Fruit fly (Drosophila melanogaster): Measurements from ENCODE around the gene CG13117.

Gene CG13117

DNA sequence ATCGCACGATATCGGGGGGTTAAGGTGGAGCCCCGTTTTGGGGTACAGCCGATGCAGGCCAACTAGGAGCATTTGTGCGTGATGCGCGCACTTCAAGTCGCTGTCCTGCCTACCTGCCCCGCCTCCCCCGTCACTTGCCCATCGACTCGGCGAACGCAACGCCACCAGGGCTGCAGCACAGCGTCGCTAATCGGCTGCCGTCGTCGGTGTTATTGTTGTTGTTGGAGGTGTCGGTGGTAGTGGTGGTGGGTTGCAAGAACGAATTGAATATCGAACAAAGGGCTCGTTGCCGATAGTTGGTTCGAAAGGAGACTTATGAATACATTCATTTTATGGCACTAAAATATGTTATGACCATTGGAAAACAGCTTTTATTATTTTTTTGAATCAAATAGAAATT, 22.4 kb downstream of the CG13117 start (continued):
- TF ChIP-seq achi (GFP tag; optimal IDR thresholded peaks at IDR 0.05) = peak; percentile 34
- TF ChIP-seq Gug (GFP tag; IDR thresholded peaks at IDR 0.05) = peak; percentile 40
- TF ChIP-seq acj6 (GFP tag; optimal IDR thresholded peaks at IDR 0.05) = peak; percentile 25
- TF ChIP-seq CG8632 (GFP tag; optimal IDR thresholded peaks at IDR 0.05) = no peak
- TF ChIP-seq fd59A (GFP tag; optimal IDR thresholded peaks at IDR 0.05) = no peak
- TF ChIP-seq lz (GFP tag; optimal IDR thresholded peaks at IDR 0.05) = peak; percentile 11
- no peak for TF ChIP-seq Lpt (GFP tag; optimal IDR thresholded peaks at IDR 0.05)
- no peak for TF ChIP-seq Eip78C (GFP tag)
- no peak for TF ChIP-seq Hr4 (GFP tag; optimal IDR thresholded peaks at IDR 0.05)
- TF ChIP-seq CG31627 (GFP tag; optimal IDR thresholded peaks at IDR 0.05) = peak; percentile 54
- TF ChIP-seq ss (GFP tag; optimal IDR thresholded peaks at IDR 0.05) = peak in 1 of 2 experiments; percentile 67
- peak; percentile 2 for TF ChIP-seq Ets96B (tag; optimal IDR thresholded peaks at IDR 0.05)
- peak; percentile 26 for TF ChIP-seq Sox15 (GFP tag; optimal IDR thresholded peaks at IDR 0.05)
- no peak for TF ChIP-seq spab (GFP tag; optimal IDR thresholded peaks at IDR 0.05)
- no peak for TF ChIP-seq pdm3 (GFP tag; optimal IDR thresholded peaks at IDR 0.05)
- TF ChIP-seq Eip93F (GFP tag; optimal IDR thresholded peaks at IDR 0.05) = no peak
- no peak for TF ChIP-seq OdsH (GFP tag; optimal IDR thresholded peaks at IDR 0.05)
- TF ChIP-seq CG6276 (GFP tag; optimal IDR thresholded peaks at IDR 0.05) = no peak
- no peak for TF ChIP-seq CG4318 (GFP tag; optimal IDR thresholded peaks at IDR 0.05)
- TF ChIP-seq CG11294 (GFP tag; IDR thresholded peaks at IDR 0.05) = 0 out of 2 replicates have a peak, but pooled peaks have one; percentile 10
- no peak for TF ChIP-seq Sox102F (GFP tag; optimal IDR thresholded peaks at IDR 0.05)
- TF ChIP-seq eg (GFP tag; IDR thresholded peaks at IDR 0.05) = peak; percentile 62; the same call in 2 of the 3 replicates
- peak; percentile 40 for TF ChIP-seq topi (GFP tag; optimal IDR thresholded peaks at IDR 0.05)
- no peak for TF ChIP-seq fkh (GFP tag; optimal IDR thresholded peaks at IDR 0.05)
- no peak for TF ChIP-seq CG10669 (GFP tag; optimal IDR thresholded peaks at IDR 0.05)

DNA sequence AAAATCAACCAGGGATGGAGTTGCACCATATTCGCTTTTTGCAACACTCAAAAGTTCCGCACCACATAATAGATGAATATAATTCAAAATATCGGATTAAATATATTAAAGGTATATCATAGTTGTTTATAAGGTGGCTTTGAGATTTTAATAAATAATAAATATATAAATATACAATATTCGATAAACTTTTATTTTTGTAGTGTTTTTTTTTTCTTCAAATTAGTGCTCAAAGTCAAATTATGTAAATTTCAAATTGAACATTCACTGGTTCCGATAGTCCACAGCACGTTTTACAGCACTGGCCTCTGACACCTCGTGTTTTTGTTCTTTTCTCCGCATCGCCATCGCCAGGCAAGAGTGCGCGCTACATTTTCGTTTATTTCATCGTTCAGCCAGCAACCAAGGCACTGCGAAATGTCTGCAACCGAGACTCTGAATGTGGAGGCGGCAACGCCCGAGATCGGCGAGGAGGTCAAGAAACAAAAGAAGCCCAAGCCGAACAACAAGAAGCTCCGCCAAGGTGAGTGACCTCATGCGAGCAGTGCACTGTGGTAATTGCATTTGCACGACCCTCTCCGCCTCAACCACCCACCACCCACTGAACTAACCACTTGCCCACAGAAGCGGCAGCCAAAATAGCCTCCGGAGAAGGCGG, 26.9 kb downstream of the CG13117 start, which contains the start of the genes Taf11 and und:
Gene Taf11, minus strand, starts transcription at position 51 of the 658 bp plus-strand sequence.
Gene und, plus strand, starts transcription at position 158 of the 658 bp plus-strand sequence.
- TF ChIP-seq Ets96B (tag; optimal IDR thresholded peaks at IDR 0.05) (no peak), esn (GFP tag; optimal IDR thresholded peaks at IDR 0.05) (peak; percentile 26), CG8119 (GFP tag; IDR thresholded peaks at IDR 0.05) (no peak), Gug (GFP tag; IDR thresholded peaks at IDR 0.05) (no peak), svp (GFP tag) (peak; percentile 81), CG8319 (GFP tag; optimal IDR thresholded peaks at IDR 0.05) (no peak), CG6276 (GFP tag; optimal IDR thresholded peaks at IDR 0.05) (no peak), pdm3 (GFP tag; optimal IDR thresholded peaks at IDR 0.05) (no peak), Hr4 (GFP tag; optimal IDR thresholded peaks at IDR 0.05) (no peak), CG10631 (GFP tag; optimal IDR thresholded peaks at IDR 0.05) (peak; percentile 46), achi (GFP tag; optimal IDR thresholded peaks at IDR 0.05) (peak; percentile 76), CG6854 (GFP tag; optimal IDR thresholded peaks at IDR 0.05) (no peak), CG31627 (GFP tag; optimal IDR thresholded peaks at IDR 0.05) (peak; percentile 8)

DNA sequence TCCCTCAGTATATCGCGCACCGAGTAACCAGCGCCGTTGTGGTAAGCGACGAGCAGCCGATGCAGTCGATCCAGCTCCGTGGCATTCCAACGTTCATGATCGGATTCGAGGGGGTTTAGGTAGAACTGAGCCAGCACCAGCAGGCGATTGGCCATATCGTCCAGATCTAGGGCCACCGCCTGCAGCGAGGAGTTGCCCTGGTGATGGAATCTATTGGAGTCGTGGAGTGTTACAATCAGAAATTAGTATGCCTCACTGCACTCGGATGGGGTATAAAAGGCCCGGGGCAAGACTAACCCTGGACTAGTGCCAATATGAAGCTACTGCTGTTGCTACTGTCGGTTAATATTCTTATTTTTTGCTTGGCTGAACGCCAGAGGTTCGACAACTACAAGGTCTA, 30.3 kb downstream of the CG13117 start, which contains the start of gene CG4017:
Gene CG4017, plus strand, starts transcription at position 301 of the 400 bp plus-strand sequence.
- TF ChIP-seq CG10631 (GFP tag; optimal IDR thresholded peaks at IDR 0.05) (no peak), dsx (GFP tag; optimal IDR thresholded peaks at IDR 0.05; ENCODE audit: poor library complexity, severe bottlenecking) (no peak), CG32006 (GFP tag; optimal IDR thresholded peaks at IDR 0.05) (no peak), svp (GFP tag) (no peak), fd85E (GFP tag; optimal IDR thresholded peaks at IDR 0.05) (no peak), CG6163 (GFP tag; IDR thresholded peaks at IDR 0.05) (no peak), Hr39 (GFP tag; optimal IDR thresholded peaks at IDR 0.05) (no peak), CG6792 (GFP tag; optimal IDR thresholded peaks at IDR 0.05) (no peak), Lpt (GFP tag; optimal IDR thresholded peaks at IDR 0.05) (no peak), fkh (GFP tag; optimal IDR thresholded peaks at IDR 0.05) (no peak), Sox102F (GFP tag; optimal IDR thresholded peaks at IDR 0.05) (no peak), lz (GFP tag; optimal IDR thresholded peaks at IDR 0.05) (no peak), Eip93F (GFP tag; optimal IDR thresholded peaks at IDR 0.05) (no peak), CG15336 (GFP tag; IDR thresholded peaks at IDR 0.05) (no peak), OdsH (GFP tag; optimal IDR thresholded peaks at IDR 0.05) (no peak)
